Fruit fly (Drosophila melanogaster): ENCODE data around the gene Art6.

Art6 gene

dm6 chr3R:13978078-13978559 lies 32.5 kb upstream of the Art6 start (continued):
- TF ChIP-seq nau (GFP tag; optimal IDR thresholded peaks at IDR 0.05) (peak; percentile 90), dysf (GFP tag; IDR thresholded peaks at IDR 0.05) (no peak), CG4617 (GFP tag; optimal IDR thresholded peaks at IDR 0.05; ENCODE audit: borderline replicate concordance) (no peak), GATAe (GFP tag; conservative IDR thresholded peaks at IDR 0.05) (no peak), CG10321 (GFP tag; IDR thresholded peaks at IDR 0.05) (peak; percentile 64), CG2889 (GFP tag; IDR thresholded peaks at IDR 0.05) (no peak), Sry-δ (GFP tag; optimal IDR thresholded peaks at IDR 0.05) (no peak), Pdp1 (GFP tag; optimal IDR thresholded peaks at IDR 0.05) (peak in 1 of 2 experiments; percentile 63), CG15601 (tag; optimal IDR thresholded peaks at IDR 0.05) (no peak), Sry-β (GFP tag; optimal IDR thresholded peaks at IDR 0.05) (no peak), vnd (GFP tag; IDR thresholded peaks at IDR 0.05; ENCODE audit: partially characterized antibody) (no peak), Rfx (GFP tag; IDR thresholded peaks at IDR 0.05) (no peak), sens (GFP tag) (peak; percentile 87), Lim3 (GFP tag; IDR thresholded peaks at IDR 0.05) (no peak), ham (GFP tag; IDR thresholded peaks at IDR 0.05) (no peak), CTCF (GFP tag; optimal IDR thresholded peaks at IDR 0.05) (no peak), wek (GFP tag; optimal IDR thresholded peaks at IDR 0.05) (no peak), grn (GFP tag; optimal IDR thresholded peaks at IDR 0.05) (no peak), aop (GFP tag; IDR thresholded peaks at IDR 0.05) (no peak), sr (GFP tag; IDR thresholded peaks at IDR 0.05) (peak; percentile 76; the same call in 2 of the 3 replicates), CG1529 (GFP tag; optimal IDR thresholded peaks at IDR 0.05) (no peak), Tbp (GFP tag; optimal IDR thresholded peaks at IDR 0.05) (no peak), CG2129 (GFP tag; IDR thresholded peaks at IDR 0.05; ENCODE audit: partially characterized antibody) (no peak), HLHmδ (GFP tag; optimal IDR thresholded peaks at IDR 0.05) (no peak), bigmax (GFP tag; optimal IDR thresholded peaks at IDR 0.05) (peak; percentile 92), CG1832 (GFP tag; optimal IDR thresholded peaks at IDR 0.05) (peak; percentile 68), BtbVII (GFP tag; optimal IDR thresholded peaks at IDR 0.05) (no peak), en (GFP tag; optimal IDR thresholded peaks at IDR 0.05) (no peak), knrl (GFP tag; IDR thresholded peaks at IDR 0.05; ENCODE audit: partially characterized antibody) (no peak), nmo (GFP tag; optimal IDR thresholded peaks at IDR 0.05) (no peak), CG8765 (GFP tag; IDR thresholded peaks at IDR 0.05) (no peak), lov (optimal IDR thresholded peaks at IDR 0.05) (no peak), lov (GFP tag; IDR thresholded peaks at IDR 0.05) (0 out of 3 replicates have a peak, but pooled peaks have one; percentile 5), Abd-B (GFP tag; optimal IDR thresholded peaks at IDR 0.05) (no peak), CG13296 (GFP tag; optimal IDR thresholded peaks at IDR 0.05) (no peak), CG12219 (GFP tag; optimal IDR thresholded peaks at IDR 0.05) (no peak), kni (GFP tag; optimal IDR thresholded peaks at IDR 0.05) (peak; percentile 18), Fer3 (tag; optimal IDR thresholded peaks at IDR 0.05) (no peak), CG33557 (GFP tag; optimal IDR thresholded peaks at IDR 0.05) (no peak), toy (GFP tag; IDR thresholded peaks at IDR 0.05) (no peak), CG12769 (tag; optimal IDR thresholded peaks at IDR 0.05) (peak; percentile 27), mam (GFP tag; optimal IDR thresholded peaks at IDR 0.05) (no peak), CG8944 (GFP tag; optimal IDR thresholded peaks at IDR 0.05) (no peak), peb (GFP tag; IDR thresholded peaks at IDR 0.05) (no peak), CG10654 (GFP tag; optimal IDR thresholded peaks at IDR 0.05) (no peak), gcm (GFP tag; optimal IDR thresholded peaks at IDR 0.05) (no peak), ci (GFP tag; IDR thresholded peaks at IDR 0.05) (peak; percentile 52; the same call in 1 of the 3 replicates), CG1024 (GFP tag; IDR thresholded peaks at IDR 0.05) (no peak), Optix (GFP tag; IDR thresholded peaks at IDR 0.05) (no peak), Blimp-1 (GFP tag; optimal IDR thresholded peaks at IDR 0.05) (peak; percentile 14), CG12236 (GFP tag; optimal IDR thresholded peaks at IDR 0.05) (no peak), zen (tag; optimal IDR thresholded peaks at IDR 0.05) (no peak)
